Worm (Caenorhabditis elegans): ENCODE data around the gene hphd-1.

The hphd-1 gene

ce11 chrII:13000753-13001152 lies 4.4 kb upstream of the hphd-1 start, which contains the start of gene Y38F1A.8:
Gene Y38F1A.8 (minus strand): TSS chrII:13000853.
- no peak for TF ChIP-seq egl-27 (tag; optimal IDR thresholded peaks at IDR 0.05)
- no peak for TF ChIP-seq nhr-12 (tag; optimal IDR thresholded peaks at IDR 0.05)
- no peak for TF ChIP-seq fos-1 (tag; optimal IDR thresholded peaks at IDR 0.05)

DNA sequence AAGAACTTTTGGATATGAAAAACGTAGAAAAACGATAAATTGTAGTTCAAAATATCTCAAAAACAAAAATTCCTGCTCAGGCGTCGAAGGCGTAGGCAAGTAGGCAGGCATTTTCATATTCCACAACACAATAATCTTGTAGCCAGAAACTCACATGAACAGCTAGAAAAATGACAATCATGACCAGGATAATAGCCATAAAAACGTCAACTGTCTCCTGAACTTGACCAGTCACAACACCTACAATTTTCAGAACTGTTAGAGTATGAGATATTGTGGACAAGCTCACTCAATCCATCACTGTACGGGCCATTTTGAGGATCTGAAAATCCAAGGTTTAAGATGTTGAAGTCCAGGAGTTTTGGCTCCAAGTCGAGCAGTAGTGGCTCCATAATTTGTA lies 1.0 kb upstream of the hphd-1 start, which contains the start of gene Y38F1A.7:
Gene Y38F1A.7, minus strand, starts transcription at position 392 of the 400 bp plus-strand sequence.
- no peak for TF ChIP-seq lin-11 (tag; optimal IDR thresholded peaks at IDR 0.05)
- no peak for TF ChIP-seq nhr-237 (tag; optimal IDR thresholded peaks at IDR 0.05)
- no peak for TF ChIP-seq ceh-16 (tag; optimal IDR thresholded peaks at IDR 0.05)
- no peak for TF ChIP-seq unc-62 (GFP tag; optimal IDR thresholded peaks at IDR 0.05)
- TF ChIP-seq nhr-129 (tag; optimal IDR thresholded peaks at IDR 0.05), result no peak
- TF ChIP-seq egl-27 (tag; optimal IDR thresholded peaks at IDR 0.05), result no peak
- TF ChIP-seq blmp-1 (tag; optimal IDR thresholded peaks at IDR 0.05; ENCODE audit: insufficient read depth), result no peak
- TF ChIP-seq lin-39 (tag; optimal IDR thresholded peaks at IDR 0.05), result no peak
- no peak for TF ChIP-seq unc-55 (GFP tag; optimal IDR thresholded peaks at IDR 0.05)
- TF ChIP-seq nhr-77 (tag; optimal IDR thresholded peaks at IDR 0.05), result no peak
- TF ChIP-seq nhr-21 (tag; optimal IDR thresholded peaks at IDR 0.05), result no peak
- TF ChIP-seq ztf-4 (tag; optimal IDR thresholded peaks at IDR 0.05), result no peak
- no peak for TF ChIP-seq dmd-4 (tag; optimal IDR thresholded peaks at IDR 0.05)
- TF ChIP-seq ZK546.5 (tag; optimal IDR thresholded peaks at IDR 0.05), result no peak
- TF ChIP-seq peb-1 (tag; optimal IDR thresholded peaks at IDR 0.05), result no peak
- TF ChIP-seq mdl-1 (tag; optimal IDR thresholded peaks at IDR 0.05), result no peak
- no peak for TF ChIP-seq mbf-1 (tag; optimal IDR thresholded peaks at IDR 0.05)

ce11 chrII:12995322-12995721 lies 1.0 kb downstream of the hphd-1 start:
- TF ChIP-seq ZK546.5 (tag; optimal IDR thresholded peaks at IDR 0.05), result no peak
- no peak for TF ChIP-seq lsy-2 (tag; optimal IDR thresholded peaks at IDR 0.05)
- TF ChIP-seq gmeb-1 (tag; optimal IDR thresholded peaks at IDR 0.05), result no peak
- TF ChIP-seq sma-3 (GFP tag; optimal IDR thresholded peaks at IDR 0.05), result no peak
- TF ChIP-seq unc-62 (GFP tag; optimal IDR thresholded peaks at IDR 0.05), result no peak
- no peak for TF ChIP-seq aly-2 (tag; optimal IDR thresholded peaks at IDR 0.05)
- TF ChIP-seq unc-55 (GFP tag; optimal IDR thresholded peaks at IDR 0.05), result no peak
- TF ChIP-seq nhr-237 (tag; optimal IDR thresholded peaks at IDR 0.05), result no peak
- TF ChIP-seq F13H6.1 (tag; optimal IDR thresholded peaks at IDR 0.05), result no peak
- TF ChIP-seq nhr-129 (tag; optimal IDR thresholded peaks at IDR 0.05), result no peak
- TF ChIP-seq nhr-11 (tag; optimal IDR thresholded peaks at IDR 0.05), result no peak

- no peak for TF ChIP-seq unc-62 (GFP tag; optimal IDR thresholded peaks at IDR 0.05)
- TF ChIP-seq crh-2 (tag; optimal IDR thresholded peaks at IDR 0.05), result no peak
- no peak for TF ChIP-seq blmp-1 (tag; optimal IDR thresholded peaks at IDR 0.05; ENCODE audit: insufficient read depth)
- TF ChIP-seq nhr-10 (tag; optimal IDR thresholded peaks at IDR 0.05), result no peak
- TF ChIP-seq F13H6.1 (tag; optimal IDR thresholded peaks at IDR 0.05), result no peak
- TF ChIP-seq R02D3.7 (tag; optimal IDR thresholded peaks at IDR 0.05), result no peak
- TF ChIP-seq nhr-25 (tag; optimal IDR thresholded peaks at IDR 0.05), result no peak
- peak; percentile 3 for TF ChIP-seq nhr-21 (tag; optimal IDR thresholded peaks at IDR 0.05)
- no peak for TF ChIP-seq unc-39 (tag; optimal IDR thresholded peaks at IDR 0.05)
- no peak for TF ChIP-seq nhr-11 (tag; optimal IDR thresholded peaks at IDR 0.05)
- no peak for TF ChIP-seq nhr-12 (tag; optimal IDR thresholded peaks at IDR 0.05)
- peak; percentile 38 for TF ChIP-seq Y55F3AM.14 (GFP tag; optimal IDR thresholded peaks at IDR 0.05)
- no peak for TF ChIP-seq ztf-11 (tag; optimal IDR thresholded peaks at IDR 0.05)
- no peak for TF ChIP-seq gmeb-1 (tag; optimal IDR thresholded peaks at IDR 0.05)
- no peak for TF ChIP-seq skn-1 (tag; optimal IDR thresholded peaks at IDR 0.05)
- TF ChIP-seq snpc-4 (tag; optimal IDR thresholded peaks at IDR 0.05), result no peak
- no peak for TF ChIP-seq alr-1 (tag; optimal IDR thresholded peaks at IDR 0.05)
- TF ChIP-seq egl-27 (tag; optimal IDR thresholded peaks at IDR 0.05), result no peak
- no peak for TF ChIP-seq sem-4 (tag; optimal IDR thresholded peaks at IDR 0.05)
- TF ChIP-seq ceh-82 (tag; optimal IDR thresholded peaks at IDR 0.05), result no peak
- TF ChIP-seq unc-55 (GFP tag; optimal IDR thresholded peaks at IDR 0.05), result no peak
- no peak for TF ChIP-seq ztf-4 (tag; optimal IDR thresholded peaks at IDR 0.05)
- TF ChIP-seq ztf-1 (GFP tag; conservative IDR thresholded peaks at IDR 0.05), result no peak
- TF ChIP-seq sma-3 (GFP tag; optimal IDR thresholded peaks at IDR 0.05), result peak; percentile 4
Measured at ce11 chrII:12994009-12994788, 2.2 kb downstream of the hphd-1 start.
